Fruit fly (Drosophila melanogaster) S2 (cell line): ENCODE results near the gene Gr22f.

Experiments used
- CG8478 ChIP-seq: fragments of >200 bp; optimal IDR thresholded peaks from 2 replicates; lab custom pipeline; 2018
- CTCF ChIP-seq, 2 experiments: fragments of >200 bp; optimal IDR thresholded peaks; 2 replicates each; lab custom pipeline; 2018

DNA sequence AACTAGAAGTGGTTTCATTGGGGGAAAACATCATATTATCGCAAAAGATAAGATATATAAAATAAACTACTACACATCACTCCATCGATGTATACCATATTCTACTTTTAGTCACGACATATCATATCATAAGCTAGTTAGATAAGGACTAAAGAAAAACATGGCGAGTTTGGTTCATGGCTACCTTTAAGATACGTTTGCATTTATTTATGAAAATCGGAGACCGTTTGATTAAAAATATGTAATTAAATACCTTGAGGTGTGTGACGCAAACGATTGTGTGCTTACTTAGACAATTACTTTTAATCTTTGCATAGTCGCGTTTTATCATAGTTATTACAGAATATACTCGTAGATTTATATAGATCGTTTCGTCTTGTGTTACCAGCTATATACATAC, 49.3 kb downstream of the Gr22f start:
- TF ChIP-seq CTCF (optimal IDR thresholded peaks at IDR 0.05; lab: Kevin White, UChicago) (no peak), CG8478 (lab: Kevin White, UChicago) (no peak)
